Worm (Caenorhabditis elegans) whole organism, L2 larva: Measurements from ENCODE around the gene C46G7.5.

Source experiments
- ama-1 ChIP-seq: fragments of 150-350 bp; optimal IDR thresholded peaks from 2 replicates; lab custom pipeline; 2018; ENCODE audit warnings: inconsistent platforms
- elt-1 ChIP-seq: fragments of 150-350 bp; optimal IDR thresholded peaks from 2 replicates; lab custom pipeline; 2014; ENCODE audit warnings: missing biosample characterization, missing genetic modification characterization
- lsy-2 ChIP-seq, 2 experiments: fragments of 150-350 bp in 1 of 2; sonication (generic microtip) in 1 of 2; optimal IDR thresholded peaks; 2 replicates each; lab custom pipeline; 2014 to 2017; ENCODE audit warnings: missing biosample characterization in 2 of 2, missing genetic modification characterization in 2 of 2
- mdl-1 ChIP-seq, 2 experiments: fragments of 150-350 bp in 1 of 2; sonication (generic microtip) in 1 of 2; optimal IDR thresholded peaks; 2 replicates each; lab custom pipeline; 2017; ENCODE audit warnings: missing biosample characterization in 2 of 2, missing genetic modification characterization in 2 of 2
- sem-4 ChIP-seq: fragments of 150-350 bp; optimal IDR thresholded peaks from 2 replicates; lab custom pipeline; 2014; ENCODE audit warnings: missing biosample characterization, missing genetic modification reagents, missing genetic modification characterization
- unc-62 ChIP-seq: fragments of 150-350 bp; optimal IDR thresholded peaks from 2 replicates; lab custom pipeline; 2014; ENCODE audit warnings: missing biosample characterization, missing genetic modification reagents, missing genetic modification characterization
- ztf-4 ChIP-seq: fragments of 150-350 bp; optimal IDR thresholded peaks from 2 replicates; lab custom pipeline; 2014; ENCODE audit warnings: missing biosample characterization, missing genetic modification characterization

- no peak for TF ChIP-seq mdl-1 (tag; optimal IDR thresholded peaks at IDR 0.05; lab: Kevin White, UChicago)
- TF ChIP-seq unc-62 = no peak
- no peak for TF ChIP-seq ztf-4 (tag; lab: Kevin White, UChicago)
- TF ChIP-seq ama-1 = no peak
- no peak for TF ChIP-seq sem-4 (tag; lab: Kevin White, UChicago)
- no peak for TF ChIP-seq elt-1 (tag; lab: Kevin White, UChicago)
- TF ChIP-seq lsy-2 (tag; optimal IDR thresholded peaks at IDR 0.05; lab: Kevin White, UChicago) = no peak
Measured at ce11 chrIV:5990503-5990902, 20.9 kb downstream of the C46G7.5 start.
